Fruit fly (Drosophila melanogaster) S2 (cell line): ENCODE data around the gene CG3339.

Source experiments
- CG8478 ChIP-seq: fragments of >200 bp; optimal IDR thresholded peaks from 2 replicates; lab custom pipeline; 2018
- CTCF ChIP-seq, 2 experiments: fragments of >200 bp; optimal IDR thresholded peaks; 2 replicates each; lab custom pipeline; 2018

- TF ChIP-seq CG8478 (lab: Kevin White, UChicago): no peak
- no peak for TF ChIP-seq CTCF (optimal IDR thresholded peaks at IDR 0.05; lab: Kevin White, UChicago)
Measured at dm6 chr3R:27322225-27322624, at the start of gene CG3339.
